Fruit fly (Drosophila melanogaster): ENCODE measurements around the gene Ten-a.
A peak's percentile ranks its signal among the peaks of the same experiment; 100 is the strongest.

Ten-a gene

dm6 chrX:12090195-12090784, 46.8 kb downstream of the Ten-a start (continued):
- TF ChIP-seq Gug (GFP tag; IDR thresholded peaks at IDR 0.05): no peak
- TF ChIP-seq CG34376 (GFP tag; optimal IDR thresholded peaks at IDR 0.05): no peak
- TF ChIP-seq Nf-YA (GFP tag; IDR thresholded peaks at IDR 0.05): no peak
- TF ChIP-seq CG14710 (tag; optimal IDR thresholded peaks at IDR 0.05): peak; percentile 51
- TF ChIP-seq CG18476 (GFP tag; optimal IDR thresholded peaks at IDR 0.05): no peak
- no peak for TF ChIP-seq HLHmδ (GFP tag; optimal IDR thresholded peaks at IDR 0.05)
- no peak for TF ChIP-seq CG9817 (tag; optimal IDR thresholded peaks at IDR 0.05)
- no peak for TF ChIP-seq cg (GFP tag; optimal IDR thresholded peaks at IDR 0.05)
- TF ChIP-seq dan (GFP tag; IDR thresholded peaks at IDR 0.05): no peak
- TF ChIP-seq CG6689 (GFP tag; IDR thresholded peaks at IDR 0.05): 0 out of 2 replicates have a peak, but pooled peaks have one; percentile 21
- no peak for TF ChIP-seq CG2120 (GFP tag; optimal IDR thresholded peaks at IDR 0.05)
- TF ChIP-seq ken (GFP tag; IDR thresholded peaks at IDR 0.05): no peak
- TF ChIP-seq CG11456 (GFP tag; IDR thresholded peaks at IDR 0.05): no peak
- no peak for TF ChIP-seq tup (GFP tag; optimal IDR thresholded peaks at IDR 0.05)
- TF ChIP-seq HHEX (GFP tag; optimal IDR thresholded peaks at IDR 0.05): no peak
- no peak for TF ChIP-seq danr (GFP tag; IDR thresholded peaks at IDR 0.05)
- TF ChIP-seq Dref (GFP tag; IDR thresholded peaks at IDR 0.05): no peak
- no peak for TF ChIP-seq Kr (GFP tag; optimal IDR thresholded peaks at IDR 0.05)
- peak; percentile 45 for TF ChIP-seq trem (tag; optimal IDR thresholded peaks at IDR 0.05)
- no peak for TF ChIP-seq Atf6 (GFP tag; IDR thresholded peaks at IDR 0.05)
- TF ChIP-seq chn (GFP tag; optimal IDR thresholded peaks at IDR 0.05): no peak
- no peak for TF ChIP-seq CG14050 (GFP tag; IDR thresholded peaks at IDR 0.05)
- TF ChIP-seq grau (tag; optimal IDR thresholded peaks at IDR 0.05): peak; percentile 37
- no peak for TF ChIP-seq CTCF (GFP tag; optimal IDR thresholded peaks at IDR 0.05)
- peak; percentile 26 for TF ChIP-seq Spps (tag; optimal IDR thresholded peaks at IDR 0.05)
- no peak for TF ChIP-seq CG4424 (GFP tag; optimal IDR thresholded peaks at IDR 0.05)
- TF ChIP-seq Trl (optimal IDR thresholded peaks at IDR 0.05): peak; percentile 29 to 40
- TF ChIP-seq Trl (GFP tag; optimal IDR thresholded peaks at IDR 0.05): no peak
- no peak for TF ChIP-seq CG13775 (GFP tag; optimal IDR thresholded peaks at IDR 0.05)
- TF ChIP-seq h (optimal IDR thresholded peaks at IDR 0.05): no peak
- no peak for TF ChIP-seq jing (GFP tag; optimal IDR thresholded peaks at IDR 0.05)
- no peak for TF ChIP-seq CG10431 (GFP tag; optimal IDR thresholded peaks at IDR 0.05)
- peak; percentile 50 for TF ChIP-seq phol (tag; optimal IDR thresholded peaks at IDR 0.05)
- no peak for TF ChIP-seq sug (tag; optimal IDR thresholded peaks at IDR 0.05)
- TF ChIP-seq Neu2 (GFP tag; optimal IDR thresholded peaks at IDR 0.05; ENCODE audit: borderline replicate concordance): no peak
- no peak for TF ChIP-seq NFAT (GFP tag; IDR thresholded peaks at IDR 0.05)
- TF ChIP-seq CG9727 (GFP tag; optimal IDR thresholded peaks at IDR 0.05): peak; percentile 35
- no peak for TF ChIP-seq CG6854 (GFP tag; optimal IDR thresholded peaks at IDR 0.05)
- peak; percentile 40 for TF ChIP-seq CG7556 (GFP tag; optimal IDR thresholded peaks at IDR 0.05)
- TF ChIP-seq dpn (GFP tag; optimal IDR thresholded peaks at IDR 0.05): no peak
- no peak for TF ChIP-seq CG1792 (GFP tag; optimal IDR thresholded peaks at IDR 0.05)
- peak; percentile 18 for TF ChIP-seq CG9437 (GFP tag; optimal IDR thresholded peaks at IDR 0.05)
- peak; percentile 54; the same call in 2 of the 3 replicates for TF ChIP-seq CG17361 (GFP tag; IDR thresholded peaks at IDR 0.05)
- TF ChIP-seq CG12744 (GFP tag; optimal IDR thresholded peaks at IDR 0.05): no peak
- peak in 1 of 2 experiments; percentile 19 for TF ChIP-seq Hr51 (GFP tag; optimal IDR thresholded peaks at IDR 0.05)
- TF ChIP-seq unpg (GFP tag; optimal IDR thresholded peaks at IDR 0.05): peak; percentile 23
- no peak for TF ChIP-seq CG12071 (GFP tag; optimal IDR thresholded peaks at IDR 0.05)
- TF ChIP-seq twi (tag; optimal IDR thresholded peaks at IDR 0.05): no peak
- TF ChIP-seq CkIIα-i1 (GFP tag; IDR thresholded peaks at IDR 0.05): no peak
- TF ChIP-seq CG10267 (tag; optimal IDR thresholded peaks at IDR 0.05): peak; percentile 42
- TF ChIP-seq CG30403 (GFP tag; optimal IDR thresholded peaks at IDR 0.05): peak; percentile 17
- TF ChIP-seq sc (optimal IDR thresholded peaks at IDR 0.05): no peak
- TF ChIP-seq sc (GFP tag; optimal IDR thresholded peaks at IDR 0.05): peak; percentile 9
